Fruit fly (Drosophila melanogaster): ENCODE measurements around the gene Ugt36A1.

The Ugt36A1 gene

dm6 chr2L:3647521-3648172, 28.8 kb downstream of the Ugt36A1 start (continued):
- TF ChIP-seq Hand (GFP tag; optimal IDR thresholded peaks at IDR 0.05) (no peak), CG4404 (GFP tag; IDR thresholded peaks at IDR 0.05) (no peak), Atf6 (GFP tag; IDR thresholded peaks at IDR 0.05) (no peak), ase (GFP tag; IDR thresholded peaks at IDR 0.05) (no peak), ato (GFP tag; IDR thresholded peaks at IDR 0.05; ENCODE audit: partially characterized antibody) (no peak), ro (GFP tag; IDR thresholded peaks at IDR 0.05) (no peak), CG16813 (GFP tag; IDR thresholded peaks at IDR 0.05; ENCODE audit: partially characterized antibody) (no peak), gfzf (GFP tag; optimal IDR thresholded peaks at IDR 0.05) (no peak), lab (GFP tag; optimal IDR thresholded peaks at IDR 0.05) (peak; percentile 48), Med (GFP tag) (peak; percentile 64), CG2889 (GFP tag; IDR thresholded peaks at IDR 0.05) (no peak), CG11504 (tag; optimal IDR thresholded peaks at IDR 0.05) (peak; percentile 30), da (GFP tag; optimal IDR thresholded peaks at IDR 0.05) (no peak), Sin3A (optimal IDR thresholded peaks at IDR 0.05) (no peak), CG9817 (tag; optimal IDR thresholded peaks at IDR 0.05) (no peak), CG9437 (GFP tag; optimal IDR thresholded peaks at IDR 0.05) (no peak), aop (GFP tag; IDR thresholded peaks at IDR 0.05) (no peak), CG6654 (GFP tag; optimal IDR thresholded peaks at IDR 0.05) (no peak), zfh1 (GFP tag; IDR thresholded peaks at IDR 0.05) (no peak), jing (GFP tag; optimal IDR thresholded peaks at IDR 0.05) (no peak), CG11560 (tag; IDR thresholded peaks at IDR 0.05) (no peak), CG18011 (GFP tag; optimal IDR thresholded peaks at IDR 0.05) (no peak), CG10979 (tag; optimal IDR thresholded peaks at IDR 0.05) (no peak), crc (GFP tag; optimal IDR thresholded peaks at IDR 0.05) (no peak), vnd (GFP tag; IDR thresholded peaks at IDR 0.05; ENCODE audit: partially characterized antibody) (no peak), fru (optimal IDR thresholded peaks at IDR 0.05) (no peak), maf-S (GFP tag; optimal IDR thresholded peaks at IDR 0.05) (no peak), CG6175 (GFP tag; IDR thresholded peaks at IDR 0.05) (no peak), sima (GFP tag; optimal IDR thresholded peaks at IDR 0.05) (no peak), luna (GFP tag; optimal IDR thresholded peaks at IDR 0.05) (no peak), CoRest (tag; optimal IDR thresholded peaks at IDR 0.05) (peak; percentile 5), ems (GFP tag; optimal IDR thresholded peaks at IDR 0.05) (no peak), her (GFP tag; optimal IDR thresholded peaks at IDR 0.05) (no peak), CG7357 (GFP tag; IDR thresholded peaks at IDR 0.05) (no peak), CG8944 (GFP tag; optimal IDR thresholded peaks at IDR 0.05) (no peak), jumu (GFP tag; optimal IDR thresholded peaks at IDR 0.05) (no peak), CG4707 (GFP tag; optimal IDR thresholded peaks at IDR 0.05) (peak; percentile 26), peb (GFP tag; IDR thresholded peaks at IDR 0.05) (no peak), CG11696 (GFP tag; IDR thresholded peaks at IDR 0.05) (no peak), HHEX (GFP tag; optimal IDR thresholded peaks at IDR 0.05) (no peak), gce (GFP tag; IDR thresholded peaks at IDR 0.05) (no peak), tin (GFP tag; optimal IDR thresholded peaks at IDR 0.05) (no peak), prd (optimal IDR thresholded peaks at IDR 0.05) (no peak), prd (GFP tag; IDR thresholded peaks at IDR 0.05) (no peak), Eip74EF (GFP tag; optimal IDR thresholded peaks at IDR 0.05) (no peak), ham (GFP tag; IDR thresholded peaks at IDR 0.05) (no peak), CG6791 (GFP tag; IDR thresholded peaks at IDR 0.05; ENCODE audit: partially characterized antibody) (no peak), Dek (tag; optimal IDR thresholded peaks at IDR 0.05) (no peak), CG11398 (GFP tag; optimal IDR thresholded peaks at IDR 0.05) (no peak), hbn (GFP tag; IDR thresholded peaks at IDR 0.05; ENCODE audit: partially characterized antibody) (no peak), CG9727 (GFP tag; optimal IDR thresholded peaks at IDR 0.05) (peak; percentile 10), sqz (GFP tag; optimal IDR thresholded peaks at IDR 0.05) (no peak)
